Worm (Caenorhabditis elegans) whole organism, midembryonic: Measurements from ENCODE around the gene T10B5.7.

Source experiments
- T22C8.4 ChIP-seq: fragments of 200-800 bp; sonication (Bioruptor generic); IDR thresholded peaks from 2 replicates; pipeline ENCODE4 v1.3.6; 2022; ENCODE audit warnings: missing genetic modification characterization, missing compliant biosample characterization
- cog-1 ChIP-seq: sonication (generic microtip); optimal IDR thresholded peaks from 2 replicates; lab custom pipeline; 2016; ENCODE audit warnings: missing genetic modification characterization, missing compliant biosample characterization
- flt-1 ChIP-seq: fragments of 200-800 bp; sonication (Bioruptor generic); IDR thresholded peaks from 2 replicates; pipeline ENCODE4 v1.3.6; 2022; ENCODE audit warnings: missing genetic modification characterization, missing compliant biosample characterization
- klf-2 ChIP-seq: fragments of 200-800 bp; sonication (Bioruptor generic); conservative IDR thresholded peaks from 2 replicates; pipeline ENCODE4 v1.3.6; 2022; ENCODE audit warnings: missing genetic modification reagents, missing genetic modification characterization, missing compliant biosample characterization
- med-1 ChIP-seq: sonication (generic microtip); optimal IDR thresholded peaks from 2 replicates; lab custom pipeline; 2017; ENCODE audit warnings: missing genetic modification characterization, mild to moderate bottlenecking, missing compliant biosample characterization, antibody characterized with exemption, missing genetic modification reagents; ENCODE audit not compliant: insufficient read depth
- ref-1 ChIP-seq: fragments of 200-800 bp; sonication (Bioruptor generic); conservative IDR thresholded peaks from 2 replicates; pipeline ENCODE4 v1.3.6; 2022; ENCODE audit warnings: missing genetic modification reagents, missing genetic modification characterization, missing compliant biosample characterization
- tab-1 ChIP-seq: fragments of 200-800 bp; sonication (Bioruptor generic); IDR thresholded peaks from 2 replicates; pipeline ENCODE4 v1.3.6; 2022; ENCODE audit warnings: missing genetic modification characterization, missing compliant biosample characterization

DNA sequence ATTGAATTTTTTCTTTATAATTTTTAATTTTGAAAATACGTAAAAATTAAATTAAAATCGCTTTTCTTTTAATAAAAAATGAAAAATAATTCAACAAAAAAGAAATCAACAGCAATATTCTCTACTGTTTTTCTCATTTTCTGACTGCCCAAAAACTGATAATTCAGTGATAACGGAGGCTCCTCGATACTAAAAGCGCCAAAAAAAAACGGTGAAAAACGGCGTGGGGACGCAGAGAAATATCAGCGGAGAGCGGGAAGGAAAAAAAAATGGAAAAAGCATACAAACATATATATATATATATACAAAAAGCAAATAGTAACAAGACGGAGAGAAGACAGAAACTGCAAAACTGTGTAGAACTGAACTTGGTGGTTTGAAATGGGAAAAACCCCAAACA, 37.1 kb downstream of the T10B5.7 start:
- TF ChIP-seq med-1 (GFP tag; lab: Kevin White, UChicago) (no peak), T22C8.4 (GFP tag; lab: Robert Waterston, UW) (no peak), cog-1 (tag; lab: Kevin White, UChicago) (no peak), klf-2 (GFP tag; lab: Robert Waterston, UW) (no peak), ref-1 (GFP tag; lab: Robert Waterston, UW) (no peak), tab-1 (GFP tag; lab: Robert Waterston, UW) (no peak), flt-1 (GFP tag; lab: Robert Waterston, UW) (no peak)
